Fruit fly (Drosophila melanogaster) whole organism, embryonic: ENCODE measurements around the gene Txl.
A peak's percentile ranks its signal among the peaks of the same experiment; 100 is the strongest.

Experiments
- Adf1 ChIP-seq: fragments of 200-800 bp; sonication (Bioruptor generic); IDR thresholded peaks from 2 replicates; pipeline ENCODE4 v1.3.6; 2022; ENCODE audit warnings: missing biosample characterization, missing genetic modification characterization
- Bteb2 ChIP-seq: fragments of 200-800 bp; sonication (Bioruptor generic); optimal IDR thresholded peaks from 2 replicates; lab custom pipeline; 2016; ENCODE audit warnings: missing biosample characterization, missing genetic modification characterization
- CG10147 ChIP-seq: fragments of 200-800 bp; sonication (Bioruptor generic); optimal IDR thresholded peaks from 2 replicates; lab custom pipeline; 2019; ENCODE audit warnings: missing biosample characterization, mild to moderate bottlenecking, missing genetic modification characterization, moderate library complexity
- CG10979 ChIP-seq: fragments of 200-800 bp; sonication (Bioruptor generic); optimal IDR thresholded peaks from 2 replicates; lab custom pipeline; 2018; ENCODE audit warnings: missing biosample characterization, mild to moderate bottlenecking, missing genetic modification characterization, moderate library complexity
- CG11093 ChIP-seq: fragments of 200-800 bp; sonication (Bioruptor generic); IDR thresholded peaks from 3 replicates; pipeline ENCODE4 v1.3.6; 2022; ENCODE audit warnings: missing biosample characterization, missing genetic modification characterization
- CG12391 ChIP-seq: fragments of 200-800 bp; sonication (Bioruptor generic); optimal IDR thresholded peaks from 3 replicates; lab custom pipeline; 2018; ENCODE audit warnings: missing biosample characterization, mild to moderate bottlenecking, missing genetic modification characterization, moderate library complexity
- CG12769 ChIP-seq: fragments of 200-800 bp; sonication (Bioruptor generic); optimal IDR thresholded peaks from 2 replicates; lab custom pipeline; 2019; ENCODE audit warnings: missing biosample characterization, mild to moderate bottlenecking, missing genetic modification characterization, moderate library complexity
- CG13296 ChIP-seq: fragments of 200-800 bp; sonication (Bioruptor generic); optimal IDR thresholded peaks from 3 replicates; lab custom pipeline; 2018; ENCODE audit warnings: missing biosample characterization, mild to moderate bottlenecking, missing genetic modification characterization
- CG13624 ChIP-seq: fragments of 200-800 bp; sonication (Bioruptor generic); optimal IDR thresholded peaks from 2 replicates; lab custom pipeline; 2016; ENCODE audit warnings: missing biosample characterization, missing genetic modification characterization
- CG14014 ChIP-seq: fragments of 200-800 bp; sonication (Bioruptor generic); IDR thresholded peaks from 2 replicates; pipeline ENCODE4 v1.3.6; 2022; ENCODE audit warnings: missing biosample characterization, missing genetic modification characterization
- CG1602 ChIP-seq: fragments of 200-800 bp; sonication (Bioruptor generic); optimal IDR thresholded peaks from 3 replicates; lab custom pipeline; 2016; ENCODE audit warnings: missing biosample characterization, missing genetic modification characterization
- CG18011 ChIP-seq: fragments of 200-800 bp; sonication (Bioruptor generic); optimal IDR thresholded peaks from 2 replicates; lab custom pipeline; 2017; ENCODE audit warnings: missing biosample characterization, missing genetic modification characterization, mild to moderate bottlenecking, moderate library complexity, missing genotype
- CG18476 ChIP-seq: fragments of 200-800 bp; sonication (Bioruptor generic); optimal IDR thresholded peaks from 2 replicates; lab custom pipeline; 2016; ENCODE audit warnings: missing biosample characterization, mild to moderate bottlenecking, missing genetic modification characterization
- CG2120 ChIP-seq: fragments of 200-800 bp; sonication (Bioruptor generic); optimal IDR thresholded peaks from 3 replicates; lab custom pipeline; 2016; ENCODE audit warnings: missing biosample characterization, missing genetic modification characterization
- CG3065 ChIP-seq: fragments of 200-800 bp; sonication (Bioruptor generic); optimal IDR thresholded peaks from 2 replicates; lab custom pipeline; 2016; ENCODE audit warnings: missing biosample characterization, missing genetic modification characterization
- CG31388 ChIP-seq: fragments of 200-800 bp; sonication (Bioruptor generic); optimal IDR thresholded peaks from 2 replicates; lab custom pipeline; 2016; ENCODE audit warnings: missing biosample characterization, missing genetic modification characterization
- CG3847 ChIP-seq: fragments of 200-800 bp; sonication (Bioruptor generic); IDR thresholded peaks from 2 replicates; pipeline ENCODE4 v1.3.6; 2022; ENCODE audit warnings: missing biosample characterization, missing genetic modification characterization
- CG6254 ChIP-seq: fragments of 200-800 bp; sonication (Bioruptor generic); optimal IDR thresholded peaks from 3 replicates; lab custom pipeline; 2017; ENCODE audit warnings: mild to moderate bottlenecking, missing biosample characterization, missing genetic modification reagents, missing genetic modification characterization
- CG7745 ChIP-seq: fragments of 200-800 bp; sonication (Bioruptor generic); optimal IDR thresholded peaks from 2 replicates; lab custom pipeline; 2018; ENCODE audit warnings: missing biosample characterization, mild to moderate bottlenecking, missing genetic modification characterization, moderate library complexity
- ERR ChIP-seq: fragments of 200-800 bp; sonication (Bioruptor generic); optimal IDR thresholded peaks from 2 replicates; lab custom pipeline; 2016; ENCODE audit warnings: missing biosample characterization, missing genetic modification characterization
- Gug ChIP-seq: fragments of 200-800 bp; sonication (Bioruptor generic); IDR thresholded peaks from 4 replicates; pipeline ENCODE4 v1.3.6; 2022; ENCODE audit warnings: missing biosample characterization, missing genetic modification characterization
- HmgZ ChIP-seq: fragments of 200-800 bp; sonication (Bioruptor generic); optimal IDR thresholded peaks from 2 replicates; lab custom pipeline; 2018; ENCODE audit warnings: missing biosample characterization, mild to moderate bottlenecking, missing genetic modification characterization
- Meics ChIP-seq: fragments of 200-800 bp; sonication (Bioruptor generic); optimal IDR thresholded peaks from 2 replicates; lab custom pipeline; 2017; ENCODE audit warnings: missing biosample characterization, mild to moderate bottlenecking, missing genetic modification characterization
- NC2β ChIP-seq: fragments of 200-800 bp; sonication (Bioruptor generic); optimal IDR thresholded peaks from 2 replicates; lab custom pipeline; 2016; ENCODE audit warnings: missing biosample characterization, missing genetic modification characterization
- Nf-YC ChIP-seq: fragments of 200-800 bp; optimal IDR thresholded peaks from 3 replicates; lab custom pipeline; 2019; ENCODE audit warnings: missing biosample characterization, mild to moderate bottlenecking, missing genetic modification characterization, moderate library complexity
- Opbp ChIP-seq: fragments of 200-800 bp; sonication (Bioruptor generic); IDR thresholded peaks from 3 replicates; pipeline ENCODE4 v1.3.6; 2022; ENCODE audit warnings: missing biosample characterization, missing genetic modification characterization; ENCODE audit not compliant: partially characterized antibody
- Rfx ChIP-seq: fragments of 200-800 bp; sonication (Bioruptor generic); IDR thresholded peaks from 2 replicates; pipeline ENCODE4 v1.3.6; 2022; ENCODE audit warnings: missing biosample characterization, missing genetic modification characterization
- Spps ChIP-seq: fragments of 200-800 bp; sonication (Bioruptor generic); optimal IDR thresholded peaks from 2 replicates; lab custom pipeline; 2018; ENCODE audit warnings: missing biosample characterization, mild to moderate bottlenecking, missing genetic modification characterization
- Sry-β ChIP-seq: fragments of 200-800 bp; sonication (Bioruptor generic); optimal IDR thresholded peaks from 2 replicates; lab custom pipeline; 2018; ENCODE audit warnings: missing biosample characterization, mild to moderate bottlenecking, missing genetic modification characterization, moderate library complexity
- ash1 ChIP-seq: fragments of 200-800 bp; sonication (Bioruptor generic); optimal IDR thresholded peaks from 2 replicates; lab custom pipeline; 2018; ENCODE audit warnings: missing biosample characterization, mild to moderate bottlenecking, missing genetic modification characterization
- ato ChIP-seq: fragments of 200-800 bp; sonication (Bioruptor generic); IDR thresholded peaks from 2 replicates; pipeline ENCODE4 v1.3.6; 2022; ENCODE audit warnings: missing biosample characterization, missing genetic modification characterization; ENCODE audit not compliant: partially characterized antibody
- az2 ChIP-seq: fragments of 200-800 bp; sonication (Bioruptor generic); optimal IDR thresholded peaks from 3 replicates; lab custom pipeline; 2016; ENCODE audit warnings: missing biosample characterization, missing genetic modification characterization
- br ChIP-seq: fragments of >200 bp; optimal IDR thresholded peaks from 2 replicates; lab custom pipeline; 2017
- bsh ChIP-seq, 2 experiments: fragments of 200-800 bp; sonication (Bioruptor generic); optimal IDR thresholded peaks; 2 replicates each; lab custom pipeline; 2017 to 2018; ENCODE audit warnings: mild to moderate bottlenecking in 2 of 2, missing biosample characterization in 2 of 2, missing genetic modification characterization in 2 of 2, moderate library complexity in 1 of 2
- chif ChIP-seq, 2 experiments: fragments of 200-800 bp; sonication (Bioruptor generic); optimal IDR thresholded peaks; 3 replicates each; lab custom pipeline; 2016; ENCODE audit warnings: missing biosample characterization in 2 of 2, missing genetic modification characterization in 2 of 2
- chm ChIP-seq: fragments of 200-800 bp; sonication (Bioruptor generic); IDR thresholded peaks from 2 replicates; pipeline ENCODE4 v1.3.6; 2022; ENCODE audit warnings: missing biosample characterization, missing genetic modification characterization
- chn ChIP-seq: fragments of 200-800 bp; sonication (Bioruptor generic); optimal IDR thresholded peaks from 2 replicates; lab custom pipeline; 2016; ENCODE audit warnings: missing biosample characterization, missing genetic modification characterization
- crol ChIP-seq: fragments of 200-800 bp; sonication (Bioruptor generic); IDR thresholded peaks from 2 replicates; pipeline ENCODE4 v1.3.6; 2022; ENCODE audit warnings: missing biosample characterization, missing genetic modification characterization
- crp ChIP-seq, 2 experiments: fragments of 200-800 bp; sonication (Bioruptor generic); optimal IDR thresholded peaks; 2 replicates in 1 of 2; 3 replicates in 1 of 2; lab custom pipeline; 2017; ENCODE audit warnings: missing biosample characterization in 2 of 2, missing genetic modification characterization in 2 of 2, mild to moderate bottlenecking in 1 of 2, moderate library complexity in 1 of 2
- cwo ChIP-seq: fragments of 200-800 bp; sonication (Bioruptor generic); optimal IDR thresholded peaks from 3 replicates; lab custom pipeline; 2017; ENCODE audit warnings: missing biosample characterization, missing genetic modification characterization, mild to moderate bottlenecking, moderate library complexity, missing genetic modification reagents
- da ChIP-seq: fragments of 200-800 bp; sonication (Bioruptor generic); optimal IDR thresholded peaks from 2 replicates; lab custom pipeline; 2016; ENCODE audit warnings: missing biosample characterization, missing genetic modification characterization
- dysf ChIP-seq: fragments of 200-800 bp; sonication (Bioruptor generic); IDR thresholded peaks from 3 replicates; pipeline ENCODE4 v1.3.6; 2022; ENCODE audit warnings: missing biosample characterization, missing genetic modification characterization
- ftz-f1 ChIP-seq: fragments of 200-800 bp; sonication (Bioruptor generic); optimal IDR thresholded peaks from 2 replicates; lab custom pipeline; 2016; ENCODE audit warnings: missing biosample characterization, missing genetic modification characterization
- hth ChIP-seq: fragments of >200 bp; optimal IDR thresholded peaks from 2 replicates; lab custom pipeline; 2017; ENCODE audit warnings: inconsistent platforms
- kni ChIP-seq: fragments of 200-800 bp; sonication (Bioruptor generic); optimal IDR thresholded peaks from 3 replicates; lab custom pipeline; 2017; ENCODE audit warnings: mild to moderate bottlenecking, missing biosample characterization, missing genetic modification reagents, missing genetic modification characterization
- odd ChIP-seq: fragments of 200-800 bp; sonication (Bioruptor generic); optimal IDR thresholded peaks from 2 replicates; lab custom pipeline; 2017; ENCODE audit warnings: missing biosample characterization, mild to moderate bottlenecking, missing genetic modification characterization
- otp ChIP-seq: fragments of 200-800 bp; sonication (Bioruptor generic); IDR thresholded peaks from 3 replicates; pipeline ENCODE4, ENCODE4 v1.3.6; 2022; ENCODE audit warnings: missing biosample characterization, missing genetic modification characterization
- phol ChIP-seq: fragments of 200-800 bp; sonication (Bioruptor generic); optimal IDR thresholded peaks from 3 replicates; lab custom pipeline; 2018; ENCODE audit warnings: missing biosample characterization, mild to moderate bottlenecking, missing genetic modification characterization, moderate library complexity
- tap ChIP-seq: fragments of 200-800 bp; optimal IDR thresholded peaks from 3 replicates; lab custom pipeline; 2019; ENCODE audit warnings: missing biosample characterization, mild to moderate bottlenecking, missing genetic modification characterization, moderate library complexity
- trh ChIP-seq: fragments of 200-800 bp; sonication (Bioruptor generic); optimal IDR thresholded peaks from 2 replicates; lab custom pipeline; 2016; ENCODE audit warnings: missing biosample characterization, missing genetic modification characterization
- ttk ChIP-seq: fragments of 200-800 bp; sonication (Bioruptor generic); IDR thresholded peaks from 2 replicates; pipeline ENCODE4 v2.1.2; 2022; ENCODE audit warnings: missing biosample characterization, missing genetic modification characterization

Txl gene

DNA sequence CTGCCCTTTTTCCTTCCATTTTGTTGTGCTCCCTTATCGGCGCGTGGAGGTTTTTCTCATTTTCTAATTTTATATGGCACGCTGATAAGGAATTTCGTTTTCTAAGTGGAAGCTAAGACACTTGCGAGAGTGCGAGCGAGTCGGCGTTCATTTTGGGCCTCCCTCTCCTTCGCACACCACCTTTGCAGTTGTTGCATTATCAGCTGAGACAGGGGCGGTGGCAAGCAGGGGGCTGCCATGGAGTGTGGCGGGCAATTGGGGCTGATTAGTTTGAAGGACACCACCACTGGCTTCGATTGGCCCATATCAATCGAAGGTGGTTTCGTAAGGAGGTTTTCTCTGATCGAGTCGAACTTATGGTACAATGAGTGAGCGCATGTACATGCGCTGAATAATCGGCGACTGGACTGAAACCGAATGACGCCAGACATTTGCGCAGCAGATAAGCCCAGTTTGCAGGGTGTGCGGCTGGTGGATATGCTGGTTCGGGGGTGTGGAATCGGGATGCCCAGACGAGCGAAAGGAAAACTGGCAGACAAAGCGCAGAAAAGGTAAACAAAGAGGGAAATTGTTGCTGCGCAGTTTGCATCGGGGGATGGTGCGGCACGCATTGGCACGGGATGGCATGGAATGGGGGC is 44.1 kb downstream of the Txl start (continued):
- peak; percentile 57 for TF ChIP-seq CG13624 (GFP tag; lab: Kevin White, UChicago)
- no peak for TF ChIP-seq hth (lab: Kevin White, UChicago)
- TF ChIP-seq az2 (GFP tag; lab: Kevin White, UChicago): no peak
- no peak for TF ChIP-seq CG31388 (GFP tag; lab: Kevin White, UChicago)
- TF ChIP-seq ash1: no peak
- TF ChIP-seq bsh (GFP tag; optimal IDR thresholded peaks at IDR 0.05; lab: Kevin White, UChicago): no peak
- no peak for TF ChIP-seq Spps (tag; lab: Kevin White, UChicago)
- no peak for TF ChIP-seq CG18476
- TF ChIP-seq cwo: peak; percentile 22
- peak; percentile 4 for TF ChIP-seq CG12769
- TF ChIP-seq otp (GFP tag; lab: Robert Waterston, UW): no peak
- no peak for TF ChIP-seq ato (GFP tag; lab: Robert Waterston, UW)
- no peak for TF ChIP-seq CG6254 (GFP tag; lab: Kevin White, UChicago)
- TF ChIP-seq CG7745 (tag; lab: Kevin White, UChicago): peak; percentile 67
- no peak; the same call in 2 of the 3 replicates for TF ChIP-seq dysf (GFP tag; lab: Robert Waterston, UW)
- TF ChIP-seq HmgZ (tag; lab: Kevin White, UChicago): peak; percentile 29
- TF ChIP-seq trh (GFP tag; lab: Kevin White, UChicago): no peak
- no peak for TF ChIP-seq CG2120 (GFP tag; lab: Kevin White, UChicago)
- TF ChIP-seq chif (GFP tag; optimal IDR thresholded peaks at IDR 0.05; lab: Kevin White, UChicago): no peak
- TF ChIP-seq ttk (GFP tag; lab: Robert Waterston, UW): peak; percentile 38; the same call in 1 of the 2 replicates
- no peak for TF ChIP-seq CG1602 (GFP tag; lab: Kevin White, UChicago)
- TF ChIP-seq CG18011: no peak
- no peak for TF ChIP-seq Opbp (GFP tag; lab: Robert Waterston, UW)
- TF ChIP-seq phol (tag; lab: Kevin White, UChicago): no peak
- no peak for TF ChIP-seq Sry-β (GFP tag; lab: Kevin White, UChicago)
- no peak for TF ChIP-seq br (lab: Kevin White, UChicago)
- TF ChIP-seq crol (GFP tag; lab: Robert Waterston, UW): peak; percentile 93
- no peak for TF ChIP-seq CG14014 (GFP tag; lab: Robert Waterston, UW)
- no peak for TF ChIP-seq odd
- TF ChIP-seq Gug (GFP tag; lab: Robert Waterston, UW): no peak
- TF ChIP-seq CG13296 (GFP tag; lab: Kevin White, UChicago): no peak
- no peak for TF ChIP-seq CG11093 (GFP tag; lab: Robert Waterston, UW)
- TF ChIP-seq crp (GFP tag; optimal IDR thresholded peaks at IDR 0.05; lab: Kevin White, UChicago): peak in 1 of 2 experiments; percentile 37
- TF ChIP-seq Bteb2: no peak
- TF ChIP-seq chn (GFP tag; lab: Kevin White, UChicago): no peak
- peak; percentile 33 for TF ChIP-seq da (GFP tag; lab: Kevin White, UChicago)
- TF ChIP-seq tap (tag; lab: Kevin White, UChicago): no peak
- TF ChIP-seq CG10147 (GFP tag; lab: Kevin White, UChicago): no peak
- peak; percentile 80 for TF ChIP-seq Nf-YC (tag; lab: Kevin White, UChicago)
- TF ChIP-seq CG3065 (GFP tag; lab: Kevin White, UChicago): no peak
- no peak for TF ChIP-seq CG10979 (tag; lab: Kevin White, UChicago)
- peak; percentile 45 for TF ChIP-seq Adf1 (GFP tag; lab: Robert Waterston, UW)
- no peak for TF ChIP-seq NC2β (GFP tag; lab: Kevin White, UChicago)
- TF ChIP-seq chm (GFP tag; lab: Robert Waterston, UW): 0 out of 2 replicates have a peak, but pooled peaks have one; percentile 16
- TF ChIP-seq CG3847 (GFP tag; lab: Robert Waterston, UW): no peak
- TF ChIP-seq ERR (GFP tag; lab: Kevin White, UChicago): no peak
- TF ChIP-seq Rfx (GFP tag; lab: Robert Waterston, UW): no peak
- peak; percentile 93 for TF ChIP-seq ftz-f1
- TF ChIP-seq Meics: no peak
- no peak for TF ChIP-seq CG12391 (tag; lab: Kevin White, UChicago)
- no peak for TF ChIP-seq kni (GFP tag; lab: Kevin White, UChicago)
